Fruit fly (Drosophila melanogaster) whole organism, embryonic: ENCODE measurements around the gene CG14995.

Source experiments
- Adf1 ChIP-seq: fragments of 200-800 bp; sonication (Bioruptor generic); IDR thresholded peaks from 2 replicates; pipeline ENCODE4 v1.3.6; 2022; ENCODE audit warnings: missing biosample characterization, missing genetic modification characterization
- CG11723 ChIP-seq: fragments of 200-800 bp; sonication (Bioruptor generic); optimal IDR thresholded peaks from 2 replicates; lab custom pipeline; 2017; ENCODE audit warnings: missing biosample characterization, mild to moderate bottlenecking, missing genetic modification characterization
- CG13123 ChIP-seq: fragments of 200-800 bp; sonication (Bioruptor generic); optimal IDR thresholded peaks from 2 replicates; lab custom pipeline; 2016; ENCODE audit warnings: missing biosample characterization, missing genetic modification characterization
- CG13894 ChIP-seq: fragments of 200-800 bp; sonication (Bioruptor generic); optimal IDR thresholded peaks from 3 replicates; lab custom pipeline; 2018; ENCODE audit warnings: missing biosample characterization, mild to moderate bottlenecking, missing genetic modification characterization, moderate library complexity
- CG14860 ChIP-seq: fragments of 200-800 bp; sonication (Bioruptor generic); IDR thresholded peaks from 3 replicates; pipeline ENCODE4 v1.3.6; 2022; ENCODE audit warnings: missing biosample characterization, missing genetic modification characterization; ENCODE audit not compliant: partially characterized antibody
- CG15601 ChIP-seq: fragments of 200-800 bp; sonication (Bioruptor generic); optimal IDR thresholded peaks from 3 replicates; lab custom pipeline; 2019; ENCODE audit warnings: missing biosample characterization, mild to moderate bottlenecking, missing genetic modification characterization, moderate library complexity
- CG16813 ChIP-seq: fragments of 200-800 bp; sonication (Bioruptor generic); IDR thresholded peaks from 3 replicates; pipeline ENCODE4 v1.3.6; 2022; ENCODE audit warnings: missing biosample characterization, missing genetic modification characterization; ENCODE audit not compliant: partially characterized antibody
- CG17385 ChIP-seq: fragments of 200-800 bp; sonication (Bioruptor generic); optimal IDR thresholded peaks from 3 replicates; lab custom pipeline; 2018; ENCODE audit warnings: missing biosample characterization, mild to moderate bottlenecking, missing genetic modification characterization
- CG18262 ChIP-seq: fragments of 200-800 bp; optimal IDR thresholded peaks from 3 replicates; lab custom pipeline; 2019; ENCODE audit warnings: missing biosample characterization, mild to moderate bottlenecking, missing genetic modification characterization, moderate library complexity
- CG18599 ChIP-seq: fragments of 200-800 bp; sonication (Bioruptor generic); optimal IDR thresholded peaks from 3 replicates; lab custom pipeline; 2017; ENCODE audit warnings: missing biosample characterization, missing genetic modification characterization, mild to moderate bottlenecking, moderate library complexity, missing genetic modification reagents
- CG2889 ChIP-seq: fragments of 200-800 bp; sonication (Bioruptor generic); IDR thresholded peaks from 3 replicates; pipeline ENCODE4 v1.3.6; 2022; ENCODE audit warnings: missing biosample characterization, missing genetic modification characterization
- CG4328 ChIP-seq: fragments of 200-800 bp; sonication (Bioruptor generic); optimal IDR thresholded peaks from 3 replicates; lab custom pipeline; 2017; ENCODE audit warnings: missing biosample characterization, missing genetic modification reagents, missing genetic modification characterization
- CG6791 ChIP-seq: fragments of 200-800 bp; sonication (Bioruptor generic); IDR thresholded peaks from 3 replicates; pipeline ENCODE4 v1.3.6; 2022; ENCODE audit warnings: missing biosample characterization, missing genetic modification characterization; ENCODE audit not compliant: partially characterized antibody
- CG7786 ChIP-seq: fragments of 200-800 bp; sonication (Bioruptor generic); optimal IDR thresholded peaks from 2 replicates; lab custom pipeline; 2016; ENCODE audit warnings: missing biosample characterization, missing genetic modification characterization
- CG8924 ChIP-seq: fragments of 200-800 bp; optimal IDR thresholded peaks from 3 replicates; lab custom pipeline; 2019; ENCODE audit warnings: missing biosample characterization, mild to moderate bottlenecking, missing genetic modification characterization, moderate library complexity
- CG9932 ChIP-seq: fragments of 200-800 bp; sonication (Bioruptor generic); IDR thresholded peaks from 2 replicates; pipeline ENCODE4 v1.3.6; 2022; ENCODE audit warnings: missing biosample characterization, missing genetic modification characterization
- Dek ChIP-seq: fragments of 200-800 bp; sonication (Bioruptor generic); optimal IDR thresholded peaks from 3 replicates; lab custom pipeline; 2019; ENCODE audit warnings: missing biosample characterization, mild to moderate bottlenecking, missing genetic modification characterization, moderate library complexity
- Dp ChIP-seq: fragments of 200-800 bp; sonication (Bioruptor generic); optimal IDR thresholded peaks from 2 replicates; lab custom pipeline; 2018; ENCODE audit warnings: missing biosample characterization, mild to moderate bottlenecking, missing genetic modification characterization, moderate library complexity
- Drgx ChIP-seq: fragments of 200-800 bp; sonication (Bioruptor generic); IDR thresholded peaks from 2 replicates; pipeline ENCODE4 v1.3.6; 2022; ENCODE audit warnings: missing biosample characterization, missing genetic modification characterization
- Eip74EF ChIP-seq, 2 experiments: fragments of 200-800 bp in 1 of 2; fragments of >200 bp in 1 of 2; sonication (Bioruptor generic) in 1 of 2; optimal IDR thresholded peaks; 2 replicates each; lab custom pipeline; 2017 to 2019; ENCODE audit warnings: missing biosample characterization in 2 of 2, missing genetic modification characterization in 2 of 2, mild to moderate bottlenecking in 1 of 2, moderate library complexity in 1 of 2
- Ets97D ChIP-seq: fragments of 200-800 bp; sonication (Bioruptor generic); optimal IDR thresholded peaks from 3 replicates; lab custom pipeline; 2016; ENCODE audit warnings: missing biosample characterization, missing genetic modification characterization
- Fer1 ChIP-seq: fragments of 200-800 bp; sonication (Bioruptor generic); optimal IDR thresholded peaks from 2 replicates; lab custom pipeline; 2017; ENCODE audit warnings: missing biosample characterization, mild to moderate bottlenecking, missing genetic modification characterization
- Fer2 ChIP-seq: fragments of 200-800 bp; sonication (Bioruptor generic); optimal IDR thresholded peaks from 2 replicates; lab custom pipeline; 2018; ENCODE audit warnings: missing biosample characterization, mild to moderate bottlenecking, missing genetic modification characterization, moderate library complexity
- Hr39 ChIP-seq: fragments of >200 bp; optimal IDR thresholded peaks from 2 replicates; lab custom pipeline; 2017
- MESR4 ChIP-seq: fragments of 200-800 bp; sonication (Bioruptor generic); optimal IDR thresholded peaks from 2 replicates; lab custom pipeline; 2018; ENCODE audit warnings: missing biosample characterization, mild to moderate bottlenecking, missing genetic modification characterization, moderate library complexity
- Mad ChIP-seq: fragments of 200-800 bp; sonication (Bioruptor generic); optimal IDR thresholded peaks from 2 replicates; lab custom pipeline; 2016; ENCODE audit warnings: missing biosample characterization, missing genetic modification characterization
- Med ChIP-seq: fragments of 200-800 bp; sonication (Bioruptor generic); peaks from one replicate; lab custom pipeline; 2016; ENCODE audit warnings: missing biosample characterization, missing genetic modification characterization, mild to moderate bottlenecking, inconsistent platforms, moderate library complexity
- Mrtf ChIP-seq: fragments of 200-800 bp; sonication (Bioruptor generic); IDR thresholded peaks from 3 replicates; pipeline ENCODE4 v1.3.6; 2022; ENCODE audit warnings: missing biosample characterization, missing genetic modification characterization
- Opbp ChIP-seq: fragments of 200-800 bp; sonication (Bioruptor generic); IDR thresholded peaks from 3 replicates; pipeline ENCODE4 v1.3.6; 2022; ENCODE audit warnings: missing biosample characterization, missing genetic modification characterization; ENCODE audit not compliant: partially characterized antibody
- Poxn ChIP-seq: fragments of 200-800 bp; sonication (Bioruptor generic); IDR thresholded peaks from 2 replicates; pipeline ENCODE4 v1.3.6; 2022; ENCODE audit warnings: missing biosample characterization, missing genetic modification characterization
- Rfx ChIP-seq: fragments of 200-800 bp; sonication (Bioruptor generic); IDR thresholded peaks from 2 replicates; pipeline ENCODE4 v1.3.6; 2022; ENCODE audit warnings: missing biosample characterization, missing genetic modification characterization
- Rx ChIP-seq: fragments of 200-800 bp; sonication (Bioruptor generic); IDR thresholded peaks from 2 replicates; pipeline ENCODE4 v1.3.6; 2022; ENCODE audit warnings: missing biosample characterization, missing genetic modification characterization
- Scr ChIP-seq: fragments of 200-800 bp; sonication (Bioruptor generic); IDR thresholded peaks from 2 replicates; pipeline ENCODE4 v1.3.6; 2022; ENCODE audit warnings: missing biosample characterization, missing genetic modification characterization; ENCODE audit not compliant: partially characterized antibody
- Sry-δ ChIP-seq: fragments of 200-800 bp; sonication (Bioruptor generic); optimal IDR thresholded peaks from 2 replicates; lab custom pipeline; 2016; ENCODE audit warnings: missing biosample characterization, missing genetic modification characterization
- esg ChIP-seq: fragments of 200-800 bp; sonication (Bioruptor generic); conservative IDR thresholded peaks from 2 replicates; pipeline ENCODE4 v1.3.6; 2022; ENCODE audit warnings: missing biosample characterization, missing genetic modification characterization
- ftz-f1 ChIP-seq: fragments of 200-800 bp; sonication (Bioruptor generic); optimal IDR thresholded peaks from 2 replicates; lab custom pipeline; 2016; ENCODE audit warnings: missing biosample characterization, missing genetic modification characterization
- grau ChIP-seq: fragments of 200-800 bp; optimal IDR thresholded peaks from 3 replicates; lab custom pipeline; 2019; ENCODE audit warnings: missing biosample characterization, mild to moderate bottlenecking, missing genetic modification characterization, moderate library complexity
- inv ChIP-seq: fragments of 200-800 bp; sonication (Bioruptor generic); IDR thresholded peaks from 2 replicates; pipeline ENCODE4 v1.3.6; 2022; ENCODE audit warnings: missing biosample characterization, missing genetic modification characterization; ENCODE audit not compliant: partially characterized antibody
- knrl ChIP-seq: fragments of 200-800 bp; sonication (Bioruptor generic); IDR thresholded peaks from 3 replicates; pipeline ENCODE4 v1.3.6; 2022; ENCODE audit warnings: missing biosample characterization, missing genetic modification characterization; ENCODE audit not compliant: partially characterized antibody
- nerfin-1 ChIP-seq: fragments of 200-800 bp; sonication (Bioruptor generic); optimal IDR thresholded peaks from 3 replicates; lab custom pipeline; 2019; ENCODE audit warnings: missing biosample characterization, mild to moderate bottlenecking, missing genetic modification characterization, moderate library complexity
- pfk ChIP-seq: fragments of 200-800 bp; sonication (Bioruptor generic); optimal IDR thresholded peaks from 2 replicates; lab custom pipeline; 2018; ENCODE audit warnings: missing biosample characterization, mild to moderate bottlenecking, missing genetic modification characterization, moderate library complexity
- repo ChIP-seq: fragments of 200-800 bp; sonication (Bioruptor generic); optimal IDR thresholded peaks from 2 replicates; lab custom pipeline; 2016; ENCODE audit warnings: missing biosample characterization, missing genetic modification characterization
- scrt ChIP-seq: fragments of 200-800 bp; sonication (Bioruptor generic); optimal IDR thresholded peaks from 2 replicates; lab custom pipeline; 2018; ENCODE audit warnings: missing biosample characterization, mild to moderate bottlenecking, missing genetic modification characterization, moderate library complexity
- tna ChIP-seq: fragments of 200-800 bp; sonication (Bioruptor generic); IDR thresholded peaks from 2 replicates; pipeline ENCODE4 v1.3.6; 2022; ENCODE audit warnings: missing biosample characterization, missing genetic modification characterization; ENCODE audit not compliant: partially characterized antibody
- trh ChIP-seq: fragments of 200-800 bp; sonication (Bioruptor generic); optimal IDR thresholded peaks from 2 replicates; lab custom pipeline; 2016; ENCODE audit warnings: missing biosample characterization, missing genetic modification characterization
- ttk ChIP-seq: fragments of 200-800 bp; sonication (Bioruptor generic); IDR thresholded peaks from 2 replicates; pipeline ENCODE4 v2.1.2; 2022; ENCODE audit warnings: missing biosample characterization, missing genetic modification characterization
- vnd ChIP-seq: fragments of 200-800 bp; sonication (Bioruptor generic); IDR thresholded peaks from 3 replicates; pipeline ENCODE4 v1.3.6; 2022; ENCODE audit warnings: missing biosample characterization, missing genetic modification characterization; ENCODE audit not compliant: partially characterized antibody
- zfh2 ChIP-seq: fragments of 200-800 bp; sonication (Bioruptor generic); optimal IDR thresholded peaks from 2 replicates; lab custom pipeline; 2016; ENCODE audit warnings: missing biosample characterization, missing genetic modification characterization

Gene CG14995

dm6 chr3L:4102496-4103257 lies at the start of gene CG14995 (continued):
- TF ChIP-seq CG18599: peak; percentile 35
- no peak for TF ChIP-seq Mrtf (GFP tag; lab: Robert Waterston, UW)
- no peak for TF ChIP-seq CG14860
- TF ChIP-seq CG15601 (tag; lab: Kevin White, UChicago): peak; percentile 16
- peak; percentile 31; the same call in 1 of the 2 replicates for TF ChIP-seq inv
- TF ChIP-seq Mad (GFP tag; lab: Kevin White, UChicago): no peak
- TF ChIP-seq Opbp (GFP tag; lab: Robert Waterston, UW): peak; percentile 71; the same call in 2 of the 3 replicates
- TF ChIP-seq nerfin-1 (tag; lab: Kevin White, UChicago): peak; percentile 97
- TF ChIP-seq Poxn (GFP tag; lab: Robert Waterston, UW): no peak
- no peak for TF ChIP-seq CG13123 (GFP tag; lab: Kevin White, UChicago)
- peak; percentile 8; the same call in 1 of the 2 replicates for TF ChIP-seq Rfx (GFP tag; lab: Robert Waterston, UW)
- peak; percentile 72 for TF ChIP-seq Dp (GFP tag; lab: Kevin White, UChicago)
- TF ChIP-seq Adf1 (GFP tag; lab: Robert Waterston, UW): peak; percentile 45; the same call in 1 of the 2 replicates
- TF ChIP-seq Sry-δ (GFP tag; lab: Kevin White, UChicago): peak; percentile 91
- TF ChIP-seq trh (GFP tag; lab: Kevin White, UChicago): no peak
- no peak for TF ChIP-seq Dek
- peak; percentile 49 for TF ChIP-seq MESR4 (GFP tag; lab: Kevin White, UChicago)
- peak; percentile 54 for TF ChIP-seq Drgx (GFP tag; lab: Robert Waterston, UW)
- TF ChIP-seq knrl (GFP tag; lab: Robert Waterston, UW): peak; percentile 66
- TF ChIP-seq Scr (GFP tag; lab: Robert Waterston, UW): peak; percentile 67
- TF ChIP-seq grau (tag; lab: Kevin White, UChicago): peak; percentile 9
- no peak for TF ChIP-seq ttk (GFP tag; lab: Robert Waterston, UW)
- TF ChIP-seq Med (GFP tag; lab: Kevin White, UChicago): peak; percentile 69
- TF ChIP-seq scrt (GFP tag; lab: Kevin White, UChicago): peak; percentile 52
- TF ChIP-seq pfk (GFP tag; lab: Kevin White, UChicago): no peak
- TF ChIP-seq Hr39 (lab: Kevin White, UChicago): no peak
- peak; percentile 75 for TF ChIP-seq CG16813 (GFP tag; lab: Robert Waterston, UW)
- peak; percentile 16 for TF ChIP-seq ftz-f1 (GFP tag; lab: Kevin White, UChicago)
- no peak for TF ChIP-seq zfh2 (GFP tag; lab: Kevin White, UChicago)
- peak; percentile 63; the same call in 2 of the 3 replicates for TF ChIP-seq vnd (GFP tag; lab: Robert Waterston, UW)
- TF ChIP-seq CG13894 (tag; lab: Kevin White, UChicago): peak; percentile 62
- no peak for TF ChIP-seq CG11723 (GFP tag; lab: Kevin White, UChicago)
- peak; percentile 42; the same call in 1 of the 2 replicates for TF ChIP-seq tna (GFP tag; lab: Robert Waterston, UW)
- TF ChIP-seq Ets97D (GFP tag; lab: Kevin White, UChicago): peak; percentile 2
- no peak for TF ChIP-seq CG7786 (GFP tag; lab: Kevin White, UChicago)
- TF ChIP-seq CG9932 (GFP tag; lab: Robert Waterston, UW): no peak
- no peak for TF ChIP-seq esg (GFP tag; lab: Robert Waterston, UW)
- no peak for TF ChIP-seq CG18262 (tag; lab: Kevin White, UChicago)
- TF ChIP-seq Rx (GFP tag; lab: Robert Waterston, UW): no peak
- TF ChIP-seq repo: no peak
- peak; percentile 82 for TF ChIP-seq CG8924 (tag; lab: Kevin White, UChicago)
- TF ChIP-seq Fer1 (GFP tag; lab: Kevin White, UChicago): peak; percentile 72
- peak; percentile 63; the same call in 2 of the 3 replicates for TF ChIP-seq CG6791 (GFP tag; lab: Robert Waterston, UW)
- no peak for TF ChIP-seq CG2889
- peak in 1 of 2 experiments; percentile 57 for TF ChIP-seq Eip74EF (GFP tag; optimal IDR thresholded peaks at IDR 0.05; lab: Kevin White, UChicago)
- no peak for TF ChIP-seq Fer2
- peak; percentile 39 for TF ChIP-seq CG17385 (GFP tag; lab: Kevin White, UChicago)
- TF ChIP-seq CG4328 (GFP tag; lab: Kevin White, UChicago): peak; percentile 29
